Fruit fly (Drosophila melanogaster) whole organism, embryonic: ENCODE measurements around the gene CG7298.
A peak's percentile ranks its signal among the peaks of the same experiment; 100 is the strongest.

Source experiments
- Awh ChIP-seq: fragments of 200-800 bp; sonication (Bioruptor generic); IDR thresholded peaks from 2 replicates; pipeline ENCODE4, ENCODE4 v1.3.6; 2022; ENCODE audit warnings: missing biosample characterization, missing genetic modification characterization
- BEAF-32 ChIP-seq: fragments of 200-800 bp; sonication (Bioruptor generic); optimal IDR thresholded peaks from 3 replicates; lab custom pipeline; 2017; ENCODE audit warnings: missing biosample characterization, missing genetic modification characterization, mild to moderate bottlenecking, moderate library complexity, missing genetic modification reagents
- CG10147 ChIP-seq: fragments of 200-800 bp; sonication (Bioruptor generic); optimal IDR thresholded peaks from 2 replicates; lab custom pipeline; 2019; ENCODE audit warnings: missing biosample characterization, mild to moderate bottlenecking, missing genetic modification characterization, moderate library complexity
- CG10267 ChIP-seq: fragments of 200-800 bp; sonication (Bioruptor generic); optimal IDR thresholded peaks from 2 replicates; lab custom pipeline; 2018; ENCODE audit warnings: missing biosample characterization, mild to moderate bottlenecking, missing genetic modification characterization, moderate library complexity
- CG10431 ChIP-seq: fragments of 200-800 bp; sonication (Bioruptor generic); optimal IDR thresholded peaks from 3 replicates; lab custom pipeline; 2018; ENCODE audit warnings: missing biosample characterization, mild to moderate bottlenecking, missing genetic modification characterization
- CG11398 ChIP-seq: fragments of 200-800 bp; sonication (Bioruptor generic); optimal IDR thresholded peaks from 2 replicates; lab custom pipeline; 2016; ENCODE audit warnings: missing biosample characterization, missing genetic modification characterization
- CG12104 ChIP-seq: fragments of 200-800 bp; sonication (Bioruptor generic); optimal IDR thresholded peaks from 3 replicates; lab custom pipeline; 2016; ENCODE audit warnings: missing biosample characterization, missing genetic modification characterization
- CG12219 ChIP-seq: fragments of 200-800 bp; sonication (Bioruptor generic); optimal IDR thresholded peaks from 3 replicates; lab custom pipeline; 2018; ENCODE audit warnings: missing biosample characterization, mild to moderate bottlenecking, missing genetic modification characterization
- CG12299 ChIP-seq: fragments of 200-800 bp; sonication (Bioruptor generic); optimal IDR thresholded peaks from 2 replicates; lab custom pipeline; 2018; ENCODE audit warnings: missing biosample characterization, mild to moderate bottlenecking, missing genetic modification characterization
- CG13123 ChIP-seq: fragments of 200-800 bp; sonication (Bioruptor generic); optimal IDR thresholded peaks from 2 replicates; lab custom pipeline; 2016; ENCODE audit warnings: missing biosample characterization, missing genetic modification characterization
- CG15479 ChIP-seq: fragments of 200-800 bp; sonication (Bioruptor generic); optimal IDR thresholded peaks from 3 replicates; lab custom pipeline; 2019; ENCODE audit warnings: missing biosample characterization, mild to moderate bottlenecking, missing genetic modification characterization, moderate library complexity
- CG15696 ChIP-seq: fragments of 200-800 bp; sonication (Bioruptor generic); optimal IDR thresholded peaks from 2 replicates; lab custom pipeline; 2019; ENCODE audit warnings: missing biosample characterization, mild to moderate bottlenecking, missing genetic modification characterization, moderate library complexity
- CG17829 ChIP-seq: fragments of 200-800 bp; optimal IDR thresholded peaks from 2 replicates; lab custom pipeline; 2019; ENCODE audit warnings: missing biosample characterization, mild to moderate bottlenecking, missing genetic modification characterization, moderate library complexity
- CG18599 ChIP-seq: fragments of 200-800 bp; sonication (Bioruptor generic); optimal IDR thresholded peaks from 3 replicates; lab custom pipeline; 2017; ENCODE audit warnings: missing biosample characterization, missing genetic modification characterization, mild to moderate bottlenecking, moderate library complexity, missing genetic modification reagents
- CG3163 ChIP-seq: fragments of 200-800 bp; sonication (Bioruptor generic); optimal IDR thresholded peaks from 3 replicates; lab custom pipeline; 2016; ENCODE audit warnings: missing biosample characterization, missing genetic modification characterization
- CG34422 ChIP-seq: fragments of 200-800 bp; sonication (Bioruptor generic); IDR thresholded peaks from 3 replicates; pipeline ENCODE4 v1.3.6; 2022; ENCODE audit warnings: missing biosample characterization, missing genetic modification characterization
- CG42726 ChIP-seq: fragments of 200-800 bp; sonication (Bioruptor generic); IDR thresholded peaks from 2 replicates; pipeline ENCODE4 v1.3.6; 2022; ENCODE audit warnings: missing biosample characterization, missing genetic modification characterization; ENCODE audit not compliant: partially characterized antibody
- CG4282 ChIP-seq: fragments of 200-800 bp; sonication (Bioruptor generic); optimal IDR thresholded peaks from 2 replicates; lab custom pipeline; 2016; ENCODE audit warnings: missing biosample characterization, missing genetic modification characterization
- CG4328 ChIP-seq: fragments of 200-800 bp; sonication (Bioruptor generic); optimal IDR thresholded peaks from 3 replicates; lab custom pipeline; 2017; ENCODE audit warnings: missing biosample characterization, missing genetic modification reagents, missing genetic modification characterization
- CG43689 ChIP-seq: fragments of 200-800 bp; sonication (Bioruptor generic); IDR thresholded peaks from 2 replicates; pipeline ENCODE4 v1.3.6; 2022; ENCODE audit warnings: missing biosample characterization, missing genetic modification characterization
- CG4617 ChIP-seq: fragments of 200-800 bp; sonication (Bioruptor generic); optimal IDR thresholded peaks from 3 replicates; lab custom pipeline; 2016; ENCODE audit warnings: missing biosample characterization, missing genetic modification characterization, borderline replicate concordance
- CG5953 ChIP-seq: fragments of 200-800 bp; sonication (Bioruptor generic); IDR thresholded peaks from 2 replicates; pipeline ENCODE4 v1.3.6; 2022; ENCODE audit warnings: missing biosample characterization, missing genetic modification characterization
- CG6272 ChIP-seq: fragments of 200-800 bp; sonication (Bioruptor generic); IDR thresholded peaks from 2 replicates; pipeline ENCODE4 v1.3.6; 2022; ENCODE audit warnings: missing biosample characterization, missing genetic modification characterization
- CG7271 ChIP-seq: fragments of 200-800 bp; sonication (Bioruptor generic); optimal IDR thresholded peaks from 2 replicates; lab custom pipeline; 2018; ENCODE audit warnings: missing biosample characterization, mild to moderate bottlenecking, missing genetic modification characterization, moderate library complexity
- CHES-1-like ChIP-seq: fragments of 200-800 bp; sonication (Bioruptor generic); optimal IDR thresholded peaks from 2 replicates; lab custom pipeline; 2016; ENCODE audit warnings: missing biosample characterization, missing genetic modification characterization
- Dp ChIP-seq: fragments of 200-800 bp; sonication (Bioruptor generic); optimal IDR thresholded peaks from 2 replicates; lab custom pipeline; 2018; ENCODE audit warnings: missing biosample characterization, mild to moderate bottlenecking, missing genetic modification characterization, moderate library complexity
- Drgx ChIP-seq: fragments of 200-800 bp; sonication (Bioruptor generic); IDR thresholded peaks from 2 replicates; pipeline ENCODE4 v1.3.6; 2022; ENCODE audit warnings: missing biosample characterization, missing genetic modification characterization
- Hmx ChIP-seq: fragments of 200-800 bp; sonication (Bioruptor generic); optimal IDR thresholded peaks from 2 replicates; lab custom pipeline; 2016; ENCODE audit warnings: missing biosample characterization, missing genetic modification characterization
- Hr78 ChIP-seq, 2 experiments: fragments of 200-800 bp in 1 of 2; fragments of >200 bp in 1 of 2; sonication (Bioruptor generic) in 1 of 2; optimal IDR thresholded peaks; 2 replicates each; lab custom pipeline; 2017 to 2019; ENCODE audit warnings: missing biosample characterization in 2 of 2, missing genetic modification characterization in 2 of 2, mild to moderate bottlenecking in 1 of 2, moderate library complexity in 1 of 2
- Sox102F ChIP-seq: fragments of 200-800 bp; sonication (Bioruptor generic); optimal IDR thresholded peaks from 2 replicates; lab custom pipeline; 2018; ENCODE audit warnings: missing biosample characterization, mild to moderate bottlenecking, missing genetic modification characterization, moderate library complexity
- Sry-β ChIP-seq: fragments of 200-800 bp; sonication (Bioruptor generic); optimal IDR thresholded peaks from 2 replicates; lab custom pipeline; 2018; ENCODE audit warnings: missing biosample characterization, mild to moderate bottlenecking, missing genetic modification characterization, moderate library complexity
- Trl ChIP-seq, 3 experiments: fragments of >200 bp in 2 of 3; fragments of 200-800 bp in 1 of 3; sonication (Bioruptor generic) in 1 of 3; optimal IDR thresholded peaks; 2 replicates in 1 of 3; 3 replicates in 2 of 3; lab custom pipeline; 2016 to 2017; ENCODE audit warnings: missing biosample characterization in 1 of 3, missing genetic modification characterization in 1 of 3
- Xbp1 ChIP-seq: fragments of 200-800 bp; sonication (Bioruptor generic); optimal IDR thresholded peaks from 3 replicates; lab custom pipeline; 2016; ENCODE audit warnings: missing biosample characterization, mild to moderate bottlenecking, missing genetic modification characterization
- ap ChIP-seq: fragments of 200-800 bp; sonication (Bioruptor generic); IDR thresholded peaks from 2 replicates; pipeline ENCODE4 v1.3.6; 2022; ENCODE audit warnings: missing biosample characterization, missing genetic modification characterization
- chinmo ChIP-seq: fragments of 200-800 bp; sonication (Bioruptor generic); IDR thresholded peaks from 4 replicates; pipeline ENCODE4 v1.3.6; 2022; ENCODE audit warnings: missing biosample characterization, missing genetic modification characterization; ENCODE audit not compliant: partially characterized antibody
- dimm ChIP-seq: fragments of 200-800 bp; sonication (Bioruptor generic); IDR thresholded peaks from 2 replicates; pipeline ENCODE4 v1.3.6; 2022; ENCODE audit warnings: missing biosample characterization, missing genetic modification characterization
- eyg ChIP-seq: fragments of 200-800 bp; sonication (Bioruptor generic); optimal IDR thresholded peaks from 3 replicates; lab custom pipeline; 2016; ENCODE audit warnings: missing biosample characterization, missing genetic modification characterization
- hbn ChIP-seq: fragments of 200-800 bp; sonication (Bioruptor generic); IDR thresholded peaks from 2 replicates; pipeline ENCODE4 v1.3.6; 2022; ENCODE audit warnings: missing biosample characterization, missing genetic modification characterization; ENCODE audit not compliant: partially characterized antibody
- hkb ChIP-seq, 2 experiments: fragments of 200-800 bp in 1 of 2; fragments of >200 bp in 1 of 2; sonication (Bioruptor generic) in 1 of 2; IDR thresholded peaks in 1 of 2; optimal IDR thresholded peaks in 1 of 2; 2 replicates each; pipeline versions ENCODE4 v1.3.6 to Lab custom; 2017 to 2022; ENCODE audit warnings: missing biosample characterization in 1 of 2, missing genetic modification characterization in 1 of 2
- jumu ChIP-seq: fragments of 200-800 bp; sonication (Bioruptor generic); optimal IDR thresholded peaks from 3 replicates; lab custom pipeline; 2016; ENCODE audit warnings: missing biosample characterization, missing genetic modification characterization
- knrl ChIP-seq: fragments of 200-800 bp; sonication (Bioruptor generic); IDR thresholded peaks from 3 replicates; pipeline ENCODE4 v1.3.6; 2022; ENCODE audit warnings: missing biosample characterization, missing genetic modification characterization; ENCODE audit not compliant: partially characterized antibody
- nerfin-1 ChIP-seq: fragments of 200-800 bp; sonication (Bioruptor generic); optimal IDR thresholded peaks from 3 replicates; lab custom pipeline; 2019; ENCODE audit warnings: missing biosample characterization, mild to moderate bottlenecking, missing genetic modification characterization, moderate library complexity
- sqz ChIP-seq: fragments of 200-800 bp; sonication (Bioruptor generic); optimal IDR thresholded peaks from 3 replicates; lab custom pipeline; 2018; ENCODE audit warnings: missing biosample characterization, mild to moderate bottlenecking, missing genetic modification characterization
- sug ChIP-seq: fragments of 200-800 bp; optimal IDR thresholded peaks from 2 replicates; lab custom pipeline; 2019; ENCODE audit warnings: missing biosample characterization, mild to moderate bottlenecking, missing genetic modification characterization, moderate library complexity
- toy ChIP-seq: fragments of 200-800 bp; sonication (Bioruptor generic); IDR thresholded peaks from 2 replicates; pipeline ENCODE4 v1.3.6; 2022; ENCODE audit warnings: missing biosample characterization, missing genetic modification characterization
- wek ChIP-seq: fragments of 200-800 bp; sonication (Bioruptor generic); optimal IDR thresholded peaks from 3 replicates; lab custom pipeline; 2018; ENCODE audit warnings: missing biosample characterization, mild to moderate bottlenecking, missing genetic modification characterization, moderate library complexity
- zen ChIP-seq: fragments of 200-800 bp; sonication (Bioruptor generic); optimal IDR thresholded peaks from 3 replicates; lab custom pipeline; 2018; ENCODE audit warnings: missing biosample characterization, mild to moderate bottlenecking, missing genetic modification characterization, moderate library complexity

Gene CG7298

dm6 chr3L:20247513-20248173, 44.2 kb upstream of the CG7298 start, which contains the start of gene rdgC (continued):
- TF ChIP-seq CG12104 (GFP tag; lab: Kevin White, UChicago) (peak; percentile 90), CG43689 (GFP tag; lab: Robert Waterston, UW) (peak; percentile 86), CG11398 (GFP tag; lab: Kevin White, UChicago) (peak; percentile 93), Awh (GFP tag; lab: Robert Waterston, UW) (peak; percentile 97), nerfin-1 (tag; lab: Kevin White, UChicago) (peak; percentile 91), CG5953 (peak; percentile 93), chinmo (GFP tag; lab: Robert Waterston, UW) (no peak), CG4282 (GFP tag; lab: Kevin White, UChicago) (peak; percentile 82), CG34422 (GFP tag; lab: Robert Waterston, UW) (peak; percentile 95), jumu (GFP tag; lab: Kevin White, UChicago) (peak; percentile 95), CG3163 (GFP tag; lab: Kevin White, UChicago) (peak; percentile 82), CG13123 (GFP tag; lab: Kevin White, UChicago) (peak; percentile 90), CHES-1-like (GFP tag; lab: Kevin White, UChicago) (peak; percentile 94), ap (GFP tag; lab: Robert Waterston, UW) (peak; percentile 94), Trl (optimal IDR thresholded peaks at IDR 0.05; lab: Kevin White, UChicago) (peak; percentile 38 to 65), Trl (GFP tag; optimal IDR thresholded peaks at IDR 0.05; lab: Kevin White, UChicago) (peak; percentile 95), Drgx (GFP tag; lab: Robert Waterston, UW) (peak; percentile 94), sug (tag; lab: Kevin White, UChicago) (peak; percentile 76), CG12299 (peak; percentile 93), CG15479 (no peak), Sox102F (GFP tag; lab: Kevin White, UChicago) (peak; percentile 98), CG10147 (GFP tag; lab: Kevin White, UChicago) (peak; percentile 96), dimm (GFP tag; lab: Robert Waterston, UW) (peak; percentile 77), CG10431 (no peak), CG6272 (GFP tag; lab: Robert Waterston, UW) (peak; percentile 92), CG15696 (tag; lab: Kevin White, UChicago) (peak; percentile 61), CG7271 (peak; percentile 63), hbn (GFP tag; lab: Robert Waterston, UW) (no peak), sqz (GFP tag; lab: Kevin White, UChicago) (peak; percentile 82), CG42726 (GFP tag; lab: Robert Waterston, UW) (0 out of 2 replicates have a peak, but pooled peaks have one; percentile 13), Xbp1 (GFP tag; lab: Kevin White, UChicago) (peak; percentile 96), Dp (GFP tag; lab: Kevin White, UChicago) (no peak), CG12219 (peak; percentile 96), BEAF-32 (GFP tag; lab: Kevin White, UChicago) (no peak), CG17829 (peak; percentile 95), Hr78 (GFP tag; optimal IDR thresholded peaks at IDR 0.05; lab: Kevin White, UChicago) (peak in 1 of 2 experiments; percentile 78), toy (GFP tag; lab: Robert Waterston, UW) (peak; percentile 92), CG18599 (peak; percentile 98), Sry-β (GFP tag; lab: Kevin White, UChicago) (peak; percentile 7), CG4328 (GFP tag; lab: Kevin White, UChicago) (peak; percentile 76), hkb (optimal IDR thresholded peaks at IDR 0.05; lab: Kevin White, UChicago) (no peak), hkb (GFP tag; IDR thresholded peaks at IDR 0.05; lab: Robert Waterston, UW) (peak; percentile 98), wek (peak; percentile 89), knrl (GFP tag; lab: Robert Waterston, UW) (no peak), CG10267 (tag; lab: Kevin White, UChicago) (peak; percentile 89), Hmx (peak; percentile 79), eyg (GFP tag; lab: Kevin White, UChicago) (peak; percentile 95), CG4617 (GFP tag; lab: Kevin White, UChicago) (peak; percentile 82), zen (tag; lab: Kevin White, UChicago) (peak; percentile 88)
